Fruit fly (Drosophila melanogaster) Kc167 (cell line): ENCODE measurements around the gene CG17816.

Experiments
- Myc ChIP-seq: fragments of >200 bp; optimal IDR thresholded peaks from 2 replicates; lab custom pipeline; 2017; ENCODE audit warnings: missing external identifiers
- Sin3A ChIP-seq: fragments of >200 bp; optimal IDR thresholded peaks from 2 replicates; lab custom pipeline; 2018; ENCODE audit warnings: missing external identifiers
- h ChIP-seq: fragments of >200 bp; optimal IDR thresholded peaks from 3 replicates; lab custom pipeline; 2018; ENCODE audit warnings: missing external identifiers
- insv ChIP-seq: fragments of >200 bp; optimal IDR thresholded peaks from 3 replicates; lab custom pipeline; 2018; ENCODE audit warnings: missing external identifiers
- psq ChIP-seq: fragments of >200 bp; optimal IDR thresholded peaks from 2 replicates; lab custom pipeline; 2017; ENCODE audit warnings: missing external identifiers
- ttk ChIP-seq: sonication (Bioruptor generic); optimal IDR thresholded peaks from 2 replicates; lab custom pipeline; 2017; ENCODE audit warnings: missing external identifiers

CG17816 gene

DNA sequence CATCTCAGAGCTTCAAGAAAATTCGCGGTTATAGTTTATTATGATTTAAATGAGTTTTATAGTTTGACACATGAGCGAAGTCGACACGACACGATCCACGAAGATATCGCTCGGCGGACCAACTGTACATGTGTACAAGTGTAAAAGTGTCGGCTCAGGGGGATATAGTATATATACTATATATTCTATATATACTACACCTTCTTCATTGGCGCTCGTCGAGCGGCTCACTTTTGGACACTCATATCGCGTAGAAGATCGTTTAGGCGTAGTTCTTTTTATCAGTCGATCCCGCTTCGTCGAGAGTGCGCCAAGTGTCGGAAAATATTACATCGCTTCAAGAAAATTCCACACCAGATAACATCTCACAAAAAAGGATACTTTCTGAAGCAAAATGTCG lies 4.5 kb upstream of the CG17816 start, which contains the start of gene wtrw:
Gene wtrw, plus strand, starts transcription at position 301 of the 400 bp plus-strand sequence.
- TF ChIP-seq psq (no peak), insv (lab: Kevin White, UChicago) (no peak), Myc (lab: Kevin White, UChicago) (no peak), h (no peak), Sin3A (lab: Kevin White, UChicago) (no peak), ttk (lab: Kevin White, UChicago) (no peak)

- TF ChIP-seq insv (lab: Kevin White, UChicago) (no peak), psq (no peak), ttk (lab: Kevin White, UChicago) (no peak), Myc (lab: Kevin White, UChicago) (no peak), h (no peak), Sin3A (lab: Kevin White, UChicago) (no peak)
These were observed 292 bp upstream of the CG17816 start, which contains the start of gene ArgRS-m for dm6 chr3R:7886859-7887190. ArgRS-m (plus strand) TSS chr3R:7887045.

- TF ChIP-seq insv (lab: Kevin White, UChicago) (no peak), Sin3A (lab: Kevin White, UChicago) (no peak), psq (no peak), h (no peak), ttk (lab: Kevin White, UChicago) (no peak), Myc (lab: Kevin White, UChicago) (no peak)
These were observed 2.1 kb downstream of the CG17816 start for dm6 chr3R:7884433-7884832.

dm6 chr3R:7821559-7821958 lies 65.0 kb downstream of the CG17816 start:
- TF ChIP-seq h (no peak), Myc (lab: Kevin White, UChicago) (no peak), insv (lab: Kevin White, UChicago) (no peak), psq (no peak), ttk (lab: Kevin White, UChicago) (no peak), Sin3A (lab: Kevin White, UChicago) (no peak)

DNA sequence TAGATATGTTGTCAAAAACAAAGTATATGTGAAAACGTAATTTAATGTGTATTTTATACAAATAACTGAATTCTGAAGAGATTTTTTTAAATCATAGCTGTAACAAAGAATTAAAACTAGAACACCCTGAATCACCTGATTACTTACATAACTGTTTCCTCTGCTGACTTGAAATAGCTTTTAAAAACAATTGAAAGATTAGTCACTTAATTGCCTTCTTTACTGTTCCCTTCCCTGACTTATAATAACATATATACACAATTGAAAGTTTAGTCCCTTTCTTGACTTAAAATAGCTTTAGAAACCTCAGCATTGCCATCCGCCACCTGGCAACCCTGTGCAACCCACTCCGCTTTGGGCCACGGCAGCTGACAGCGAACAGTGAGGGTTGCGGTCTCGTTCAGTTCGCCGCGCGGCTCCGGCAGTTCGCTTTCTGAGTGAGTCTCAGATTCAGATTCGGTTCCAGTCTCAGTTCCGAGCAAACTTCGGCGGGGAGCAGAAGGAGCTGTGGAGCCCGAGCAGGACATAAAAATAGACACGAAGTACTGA lies 72.5 kb downstream of the CG17816 start, which contains the start of gene CG34384:
Gene CG34384, plus strand, starts transcription at position 381 of the 549 bp plus-strand sequence.
- TF ChIP-seq Myc (lab: Kevin White, UChicago) (no peak), ttk (lab: Kevin White, UChicago) (no peak), insv (lab: Kevin White, UChicago) (no peak), psq (no peak), h (no peak), Sin3A (lab: Kevin White, UChicago) (no peak)

dm6 chr3R:7813518-7813917 lies 73.0 kb downstream of the CG17816 start:
- TF ChIP-seq insv (lab: Kevin White, UChicago) = no peak
- TF ChIP-seq psq = no peak
- TF ChIP-seq ttk (lab: Kevin White, UChicago) = no peak
- TF ChIP-seq h = no peak
- TF ChIP-seq Sin3A (lab: Kevin White, UChicago) = no peak
- no peak for TF ChIP-seq Myc (lab: Kevin White, UChicago)

DNA sequence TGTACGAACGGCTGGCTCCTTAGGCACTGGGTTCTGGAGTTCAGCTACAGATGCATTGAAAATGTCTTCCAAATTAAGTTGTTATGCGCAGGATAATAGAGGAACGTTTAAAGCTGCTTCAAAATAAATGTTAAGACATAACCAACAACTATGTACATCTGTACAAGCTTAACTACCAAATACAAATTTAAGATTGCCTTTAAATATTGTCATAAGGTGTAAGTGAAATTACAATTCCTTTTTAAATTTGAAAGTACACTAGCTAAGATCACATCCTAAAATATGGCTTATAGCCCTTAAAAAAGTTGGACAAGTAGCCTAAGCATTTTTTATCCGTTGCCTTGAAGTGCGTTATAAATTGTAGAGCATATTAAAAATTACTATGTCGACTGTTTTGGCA lies 75.0 kb downstream of the CG17816 start, which contains the start of gene CG31473:
Gene CG31473, plus strand, starts transcription at position 301 of the 400 bp plus-strand sequence.
- TF ChIP-seq ttk (lab: Kevin White, UChicago) (no peak), insv (lab: Kevin White, UChicago) (no peak), Sin3A (lab: Kevin White, UChicago) (no peak), h (no peak), Myc (lab: Kevin White, UChicago) (no peak), psq (no peak)

DNA sequence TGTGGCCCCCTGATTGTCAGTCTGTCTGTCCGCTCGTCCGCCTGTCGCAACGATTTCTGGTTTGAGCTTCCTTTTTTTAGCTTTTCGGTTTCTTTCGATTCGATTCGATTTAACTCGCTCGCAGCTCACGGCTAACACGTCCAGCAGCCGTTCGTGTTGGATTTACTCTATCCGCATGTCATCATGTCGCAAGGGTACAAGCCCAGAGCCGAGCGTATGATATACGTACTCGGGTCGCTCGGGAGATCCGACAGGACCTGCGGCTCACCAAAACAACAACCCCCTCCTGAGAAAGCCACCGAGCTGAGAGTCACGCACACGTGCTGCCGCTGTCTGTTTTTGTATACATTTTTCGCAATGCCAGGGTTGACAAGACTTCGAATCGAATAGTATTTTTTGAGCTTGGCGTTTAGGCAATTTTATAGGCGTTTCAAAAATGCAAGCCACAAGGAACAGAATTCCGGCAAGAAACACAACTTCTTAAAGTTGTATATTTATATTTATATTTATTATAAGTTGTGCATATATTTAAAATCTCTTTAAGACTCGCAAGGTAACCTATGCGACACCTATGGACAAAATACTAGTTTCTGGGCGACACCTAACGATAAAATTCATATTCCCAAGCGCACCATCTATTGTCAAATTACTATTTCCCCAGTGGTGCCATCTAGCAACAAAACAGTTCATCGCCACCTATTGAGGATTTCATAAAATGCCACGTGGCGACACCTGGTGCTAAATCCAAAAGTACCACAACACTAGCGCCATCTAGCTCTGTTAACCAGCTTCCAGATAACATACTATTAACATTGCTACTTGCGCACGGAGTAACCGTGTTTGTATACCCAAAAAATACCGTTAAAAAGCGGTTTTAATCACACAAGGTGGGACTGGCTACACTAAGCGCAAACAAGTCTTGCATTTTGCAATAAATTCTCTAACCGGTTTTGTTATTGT lies 76.6 kb downstream of the CG17816 start, which contains the start of the genes CG2993 and sgll:
Gene CG2993, minus strand, starts transcription at position 353 of the 960 bp plus-strand sequence.
Gene sgll, plus strand, starts transcription at position 871 of the 960 bp plus-strand sequence.
- TF ChIP-seq ttk (lab: Kevin White, UChicago) (no peak), Sin3A (lab: Kevin White, UChicago) (no peak), psq (no peak), insv (lab: Kevin White, UChicago) (no peak), h (no peak), Myc (lab: Kevin White, UChicago) (no peak)
